Worm (Caenorhabditis elegans) whole organism, mixed stage, embryonic: ENCODE results near the gene ooc-3.

Experiments
- M03D4.4 ChIP-seq: sonication (generic microtip); optimal IDR thresholded peaks from 2 replicates; lab custom pipeline; 2017; ENCODE audit warnings: mild to moderate bottlenecking, missing genetic modification characterization, missing compliant biosample characterization
- bed-3 ChIP-seq: fragments of 200-800 bp; sonication (Bioruptor generic); optimal IDR thresholded peaks from 3 replicates; lab custom pipeline; 2018; ENCODE audit warnings: mild to moderate bottlenecking, missing genetic modification characterization, moderate library complexity, missing compliant biosample characterization
- ceh-39 ChIP-seq: fragments of 150-350 bp; optimal IDR thresholded peaks from 2 replicates; lab custom pipeline; 2014; ENCODE audit warnings: missing biosample characterization, missing genetic modification characterization
- ceh-43 ChIP-seq: fragments of 200-800 bp; sonication (Bioruptor generic); optimal IDR thresholded peaks from 2 replicates; lab custom pipeline; 2018; ENCODE audit warnings: mild to moderate bottlenecking, missing genetic modification characterization, moderate library complexity, missing compliant biosample characterization
- ceh-83 ChIP-seq: fragments of 200-800 bp; sonication (Bioruptor generic); optimal IDR thresholded peaks from 2 replicates; lab custom pipeline; 2018; ENCODE audit warnings: mild to moderate bottlenecking, missing genetic modification characterization, missing compliant biosample characterization
- ces-1 ChIP-seq: fragments of 150-350 bp; optimal IDR thresholded peaks from 2 replicates; lab custom pipeline; 2014; ENCODE audit warnings: missing biosample characterization, missing genetic modification reagents, missing genetic modification characterization
- cnd-1 ChIP-seq: fragments of 200-800 bp; sonication (Bioruptor generic); optimal IDR thresholded peaks from 2 replicates; lab custom pipeline; 2018; ENCODE audit warnings: mild to moderate bottlenecking, missing genetic modification characterization, missing compliant biosample characterization
- drap-1 ChIP-seq: fragments of 200-800 bp; sonication (Bioruptor generic); optimal IDR thresholded peaks from 3 replicates; lab custom pipeline; 2018; ENCODE audit warnings: mild to moderate bottlenecking, missing genetic modification characterization, missing compliant biosample characterization
- elt-3 ChIP-seq: fragments of 150-350 bp; optimal IDR thresholded peaks from 2 replicates; lab custom pipeline; 2014; ENCODE audit warnings: missing biosample characterization, missing genetic modification characterization
- flh-1 ChIP-seq: fragments of 200-800 bp; sonication (Bioruptor generic); optimal IDR thresholded peaks from 2 replicates; lab custom pipeline; 2018; ENCODE audit warnings: mild to moderate bottlenecking, missing genetic modification characterization, moderate library complexity, missing compliant biosample characterization
- ham-2 ChIP-seq: fragments of 200-800 bp; sonication (Bioruptor generic); optimal IDR thresholded peaks from 2 replicates; lab custom pipeline; 2018; ENCODE audit warnings: mild to moderate bottlenecking, missing genetic modification characterization, missing compliant biosample characterization
- hlh-1 ChIP-seq: fragments of 150-350 bp; optimal IDR thresholded peaks from 2 replicates; lab custom pipeline; 2014; ENCODE audit warnings: missing biosample characterization, missing genetic modification reagents, missing genetic modification characterization
- lin-13 ChIP-seq: fragments of 150-350 bp; optimal IDR thresholded peaks from 2 replicates; lab custom pipeline; 2014; ENCODE audit warnings: missing biosample characterization, missing genetic modification characterization
- lin-32 ChIP-seq: fragments of 200-800 bp; sonication (Bioruptor generic); optimal IDR thresholded peaks from 2 replicates; lab custom pipeline; 2018; ENCODE audit warnings: mild to moderate bottlenecking, missing genetic modification characterization, missing compliant biosample characterization
- lsy-2 ChIP-seq: fragments of 150-350 bp; optimal IDR thresholded peaks from 2 replicates; lab custom pipeline; 2014; ENCODE audit warnings: missing biosample characterization, missing genetic modification characterization
- mab-5 ChIP-seq: fragments of 150-350 bp; optimal IDR thresholded peaks from 2 replicates; lab custom pipeline; 2014; ENCODE audit warnings: missing biosample characterization, missing genetic modification characterization
- mep-1 ChIP-seq: fragments of 150-350 bp; optimal IDR thresholded peaks from 2 replicates; lab custom pipeline; 2017; ENCODE audit warnings: missing biosample characterization, missing genetic modification reagents, missing genetic modification characterization, inconsistent platforms
- mls-2 ChIP-seq: sonication (generic microtip); optimal IDR thresholded peaks from 2 replicates; lab custom pipeline; 2016; ENCODE audit warnings: mild to moderate bottlenecking, missing genetic modification characterization, moderate library complexity, missing compliant biosample characterization
- nhr-12 ChIP-seq: fragments of 150-350 bp; optimal IDR thresholded peaks from 2 replicates; lab custom pipeline; 2014; ENCODE audit warnings: missing biosample characterization, missing genetic modification characterization
- nhr-2 ChIP-seq: fragments of 150-350 bp; optimal IDR thresholded peaks from 2 replicates; lab custom pipeline; 2014; ENCODE audit warnings: missing biosample characterization, missing genetic modification characterization
- nhr-237 ChIP-seq: fragments of 150-350 bp; optimal IDR thresholded peaks from 2 replicates; lab custom pipeline; 2014; ENCODE audit warnings: missing biosample characterization, missing genetic modification characterization
- nhr-76 ChIP-seq: sonication (generic microtip); optimal IDR thresholded peaks from 2 replicates; lab custom pipeline; 2017; ENCODE audit warnings: missing biosample characterization, missing genetic modification characterization
- pha-4 ChIP-seq: fragments of 150-350 bp; optimal IDR thresholded peaks from 2 replicates; lab custom pipeline; 2018; ENCODE audit warnings: missing biosample characterization, missing genetic modification reagents, missing genetic modification characterization
- sem-2 ChIP-seq: fragments of 200-800 bp; sonication (Bioruptor generic); optimal IDR thresholded peaks from 2 replicates; lab custom pipeline; 2018; ENCODE audit warnings: mild to moderate bottlenecking, missing genetic modification characterization, missing compliant biosample characterization
- sptf-1 ChIP-seq: sonication (generic microtip); optimal IDR thresholded peaks from 2 replicates; lab custom pipeline; 2017; ENCODE audit warnings: mild to moderate bottlenecking, missing genetic modification characterization, moderate library complexity, missing compliant biosample characterization
- tbx-8 ChIP-seq: fragments of 200-800 bp; sonication (Bioruptor generic); optimal IDR thresholded peaks from 2 replicates; lab custom pipeline; 2018; ENCODE audit warnings: mild to moderate bottlenecking, missing genetic modification characterization, moderate library complexity, missing compliant biosample characterization
- unc-120 ChIP-seq: sonication (generic microtip); optimal IDR thresholded peaks from 2 replicates; lab custom pipeline; 2017; ENCODE audit warnings: missing genetic modification characterization, missing compliant biosample characterization; ENCODE audit not compliant: poor library complexity, severe bottlenecking
- unc-39 ChIP-seq: fragments of 150-350 bp; optimal IDR thresholded peaks from 2 replicates; lab custom pipeline; 2014; ENCODE audit warnings: missing biosample characterization, missing genetic modification characterization
- unc-62 ChIP-seq: fragments of 150-350 bp; optimal IDR thresholded peaks from 2 replicates; lab custom pipeline; 2014; ENCODE audit warnings: missing biosample characterization, missing genetic modification reagents, missing genetic modification characterization
- zip-8 ChIP-seq: fragments of 150-350 bp; optimal IDR thresholded peaks from 2 replicates; lab custom pipeline; 2014; ENCODE audit warnings: missing biosample characterization, missing genetic modification characterization
- ztf-11 ChIP-seq: fragments of 150-350 bp; optimal IDR thresholded peaks from 2 replicates; lab custom pipeline; 2014; ENCODE audit warnings: missing biosample characterization, missing genetic modification characterization

Gene ooc-3

DNA sequence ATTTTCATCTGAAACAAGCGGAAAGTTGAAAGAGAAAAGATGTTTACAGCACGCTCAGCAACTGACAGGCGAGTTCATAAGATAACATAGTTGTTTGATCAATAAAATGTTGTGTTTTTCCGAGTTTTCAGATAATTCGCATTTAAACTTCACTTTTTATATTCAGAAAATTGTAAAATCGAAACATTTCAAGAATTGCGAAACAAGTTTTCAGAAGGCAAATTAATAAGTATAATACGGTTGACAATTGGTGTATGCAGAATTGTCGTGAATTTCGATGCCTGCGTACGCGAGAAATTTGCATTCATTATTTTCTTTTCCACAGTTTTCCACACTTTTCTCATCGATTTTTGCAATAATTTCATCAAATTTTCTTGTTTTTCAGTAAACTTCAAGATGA, at the start of gene ooc-3, which contains the start of gene B0334.4:
TSS of gene ooc-3 (minus strand) at position 15 of the 400 bp plus-strand sequence.
TSS of gene B0334.4 (plus strand) at position 386 of the 400 bp plus-strand sequence.
- TF ChIP-seq lsy-2 (tag; lab: Kevin White, UChicago) (peak; percentile 91), nhr-76 (tag; lab: Kevin White, UChicago) (no peak), ces-1 (GFP tag; lab: Kevin White, UChicago) (peak; percentile 94)
- TF ChIP-seq, all 35 proteins: peak for 2

DNA sequence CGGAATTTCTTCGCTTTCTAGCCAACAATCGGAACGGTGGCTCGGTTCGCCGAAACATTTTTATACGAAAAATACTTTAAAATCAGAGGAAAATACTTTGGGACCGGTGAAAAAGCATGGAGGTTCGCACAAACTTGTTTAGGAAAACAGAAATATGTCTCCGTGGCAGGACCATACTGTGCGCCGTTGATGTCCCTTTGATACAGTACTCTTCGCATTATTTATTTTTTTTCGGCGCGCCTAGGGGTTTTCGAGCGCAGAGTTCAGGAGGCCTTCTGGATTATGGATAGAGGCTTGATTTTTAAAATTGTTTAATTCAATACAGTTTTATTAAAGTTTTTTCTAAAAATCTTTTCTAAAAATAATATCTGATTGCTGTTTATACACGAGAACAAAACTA, 49.6 kb upstream of the ooc-3 start, which contains the start of gene F54D5.9:
TSS of gene F54D5.9 (minus strand) at position 115 of the 400 bp plus-strand sequence.
- TF ChIP-seq mab-5 (no peak), unc-62 (GFP tag; lab: Kevin White, UChicago) (no peak), drap-1 (GFP tag; lab: Kevin White, UChicago) (no peak), flh-1 (GFP tag; lab: Kevin White, UChicago) (no peak), mep-1 (tag; lab: Kevin White, UChicago) (no peak), lin-32 (no peak), tbx-8 (GFP tag; lab: Kevin White, UChicago) (no peak), unc-39 (tag; lab: Kevin White, UChicago) (no peak), zip-8 (tag; lab: Kevin White, UChicago) (no peak), M03D4.4 (tag; lab: Kevin White, UChicago) (no peak), bed-3 (GFP tag; lab: Kevin White, UChicago) (no peak), ceh-39 (tag; lab: Kevin White, UChicago) (no peak), ztf-11 (tag; lab: Kevin White, UChicago) (no peak), sptf-1 (tag; lab: Kevin White, UChicago) (no peak), ces-1 (GFP tag; lab: Kevin White, UChicago) (no peak), ceh-43 (GFP tag; lab: Kevin White, UChicago) (no peak), nhr-237 (tag; lab: Kevin White, UChicago) (no peak)

DNA sequence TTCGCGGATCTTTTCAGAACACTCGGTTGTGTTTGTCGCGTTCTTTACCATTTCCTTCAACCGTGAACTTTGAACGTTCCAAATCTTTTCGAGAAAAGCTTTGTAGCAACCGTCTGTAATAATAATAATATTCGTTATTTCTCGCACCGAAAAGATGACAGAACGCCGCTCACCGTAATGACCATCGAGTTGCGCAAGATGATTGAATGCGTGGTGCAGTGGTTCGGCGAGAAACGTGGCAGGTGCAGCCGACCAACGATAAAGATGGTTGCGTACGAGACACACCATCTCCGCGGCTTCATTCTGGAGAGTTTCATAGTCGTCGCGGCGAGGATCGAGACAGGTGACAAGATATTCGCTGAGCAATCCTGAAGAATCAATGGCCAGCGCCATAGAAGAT, 47.8 kb upstream of the ooc-3 start:
- peak; percentile 56 for TF ChIP-seq cnd-1 (tag; lab: Kevin White, UChicago)
- TF ChIP-seq nhr-2 (tag; lab: Kevin White, UChicago): peak; percentile 6
- peak; percentile 62 for TF ChIP-seq zip-8 (tag; lab: Kevin White, UChicago)
- TF ChIP-seq pha-4 (tag; lab: Kevin White, UChicago): no peak
- no peak for TF ChIP-seq sem-2 (GFP tag; lab: Kevin White, UChicago)

DNA sequence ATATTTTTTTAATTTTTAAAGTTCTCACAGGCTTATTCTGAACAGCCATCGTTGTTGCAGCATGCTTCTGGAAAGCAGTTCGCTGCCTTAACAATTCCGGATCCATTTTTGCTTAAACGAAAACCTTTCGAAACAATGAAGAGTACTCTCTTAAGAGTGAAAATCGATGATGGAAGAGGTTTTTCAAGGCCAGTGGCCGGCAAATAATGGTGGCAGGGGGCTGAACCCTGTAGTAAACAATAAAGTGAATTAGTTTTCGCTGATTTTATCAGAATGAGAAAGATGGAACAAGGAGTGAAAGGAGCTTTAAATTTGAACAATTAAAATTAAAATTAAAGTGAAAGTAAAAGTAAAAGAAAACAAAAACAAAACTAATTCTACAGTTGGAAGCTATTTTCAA, 47.3 kb upstream of the ooc-3 start, which contains the start of gene gtf-2E2:
TSS of gene gtf-2E2 (minus strand) at position 111 of the 400 bp plus-strand sequence.
- peak; percentile 58 for TF ChIP-seq sptf-1 (tag; lab: Kevin White, UChicago)
- TF ChIP-seq ceh-43 (GFP tag; lab: Kevin White, UChicago): no peak
- TF ChIP-seq ceh-83 (GFP tag; lab: Kevin White, UChicago): no peak
- no peak for TF ChIP-seq pha-4 (tag; lab: Kevin White, UChicago)
- TF ChIP-seq ces-1 (GFP tag; lab: Kevin White, UChicago): peak; percentile 59
- no peak for TF ChIP-seq nhr-2 (tag; lab: Kevin White, UChicago)
- peak; percentile 8 for TF ChIP-seq lsy-2 (tag; lab: Kevin White, UChicago)
- no peak for TF ChIP-seq mep-1 (tag; lab: Kevin White, UChicago)

DNA sequence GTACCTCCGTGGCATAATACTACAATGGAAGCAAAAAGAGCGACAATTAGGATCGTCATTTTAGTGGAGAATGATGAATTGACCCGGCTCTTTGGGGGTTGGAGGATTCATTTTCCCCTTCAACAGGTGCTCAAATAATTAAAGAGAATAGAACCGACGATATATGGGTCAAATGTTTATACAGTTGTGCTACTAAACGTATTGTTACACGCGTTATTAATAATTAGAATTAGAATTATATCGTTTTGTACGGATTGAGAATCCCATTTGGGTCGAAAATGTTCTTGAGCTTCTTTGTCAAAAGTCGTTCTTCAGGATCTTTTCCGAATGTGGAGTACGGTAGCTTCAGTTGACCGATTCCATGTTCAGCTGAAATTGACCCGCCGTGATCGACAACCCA, 43.6 kb upstream of the ooc-3 start, which contains the start of gene Y62F5A.9:
TSS of gene Y62F5A.9 (minus strand) at position 101 of the 400 bp plus-strand sequence.
- TF ChIP-seq cnd-1 (tag; lab: Kevin White, UChicago): no peak
- no peak for TF ChIP-seq sem-2 (GFP tag; lab: Kevin White, UChicago)
- TF ChIP-seq lsy-2 (tag; lab: Kevin White, UChicago): peak; percentile 4

DNA sequence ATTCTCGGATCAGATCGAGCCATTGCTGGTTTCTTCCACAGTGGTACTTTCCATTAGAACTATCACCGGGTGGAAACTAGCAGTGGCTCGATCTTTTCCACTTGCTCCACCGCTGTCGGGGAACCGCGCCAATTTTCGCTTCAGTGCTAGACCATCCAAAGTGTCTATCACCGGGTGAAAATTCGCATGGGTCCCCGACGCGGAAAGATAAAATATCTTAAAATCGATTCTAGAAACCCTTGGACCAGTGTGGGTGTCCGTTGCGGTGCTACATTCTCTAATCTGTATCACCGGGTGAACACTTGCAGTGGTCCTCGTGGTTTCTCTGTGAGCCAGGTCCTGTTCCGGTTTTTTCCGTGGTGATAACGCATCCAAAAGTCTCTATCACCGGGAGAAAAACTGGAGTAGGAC, 42.5 kb upstream of the ooc-3 start:
- TF ChIP-seq nhr-237 (tag; lab: Kevin White, UChicago) (no peak), mls-2 (tag; lab: Kevin White, UChicago) (peak; percentile 27), flh-1 (GFP tag; lab: Kevin White, UChicago) (no peak), lsy-2 (tag; lab: Kevin White, UChicago) (no peak), hlh-1 (tag; lab: Kevin White, UChicago) (no peak), ztf-11 (tag; lab: Kevin White, UChicago) (no peak), unc-62 (GFP tag; lab: Kevin White, UChicago) (no peak), mab-5 (no peak), pha-4 (tag; lab: Kevin White, UChicago) (no peak), ceh-83 (GFP tag; lab: Kevin White, UChicago) (peak; percentile 86), sptf-1 (tag; lab: Kevin White, UChicago) (no peak), unc-39 (tag; lab: Kevin White, UChicago) (no peak), M03D4.4 (tag; lab: Kevin White, UChicago) (peak; percentile 34), bed-3 (GFP tag; lab: Kevin White, UChicago) (no peak), ceh-39 (tag; lab: Kevin White, UChicago) (no peak), cnd-1 (tag; lab: Kevin White, UChicago) (no peak), nhr-2 (tag; lab: Kevin White, UChicago) (no peak), zip-8 (tag; lab: Kevin White, UChicago) (no peak), tbx-8 (GFP tag; lab: Kevin White, UChicago) (peak; percentile 35), nhr-12 (no peak), sem-2 (GFP tag; lab: Kevin White, UChicago) (peak; percentile 60), ces-1 (GFP tag; lab: Kevin White, UChicago) (no peak), elt-3 (no peak), unc-120 (tag; lab: Kevin White, UChicago) (no peak), ham-2 (no peak), lin-13 (no peak)
